Worm (Caenorhabditis elegans) whole organism, L3 larva: ENCODE results near the gene arrd-28.

Experiments used
- ama-1 ChIP-seq: fragments of 150-350 bp; optimal IDR thresholded peaks from 2 replicates; lab custom pipeline; 2018
- lsy-12 ChIP-seq: sonication (generic microtip); optimal IDR thresholded peaks from 2 replicates; lab custom pipeline; 2016; ENCODE audit warnings: mild to moderate bottlenecking, missing genetic modification characterization, missing compliant biosample characterization

ce11 chrX:10216344-10216743 is 32.5 kb downstream of the arrd-28 start:
- TF ChIP-seq ama-1, result no peak
- TF ChIP-seq lsy-12, result no peak
